Worm (Caenorhabditis elegans): ENCODE measurements around the gene col-171.

Gene col-171

ce11 chrX:6286154-6286553 lies 47.9 kb upstream of the col-171 start (continued):
- peak in 1 of 2 experiments; percentile 17 for TF ChIP-seq mdl-1 (tag; optimal IDR thresholded peaks at IDR 0.05)
- no peak for TF ChIP-seq nhr-76 (tag; optimal IDR thresholded peaks at IDR 0.05)
- TF ChIP-seq ceh-44 (GFP tag; IDR thresholded peaks at IDR 0.05): 0 out of 2 replicates have a peak, but pooled peaks have one; percentile 34
- peak; percentile 73 for TF ChIP-seq mes-2 (tag; optimal IDR thresholded peaks at IDR 0.05; ENCODE audit: poor library complexity, severe bottlenecking)
- peak; percentile 32 for TF ChIP-seq lir-3 (tag; optimal IDR thresholded peaks at IDR 0.05)
- TF ChIP-seq T26A8.4 (GFP tag; IDR thresholded peaks at IDR 0.05): peak; percentile 69
- peak; percentile 77 for TF ChIP-seq arid-1 (GFP tag; conservative IDR thresholded peaks at IDR 0.05)
- TF ChIP-seq nhr-48 (tag; optimal IDR thresholded peaks at IDR 0.05): peak; percentile 65
- peak; percentile 49 for TF ChIP-seq hlh-30 (tag; optimal IDR thresholded peaks at IDR 0.05; ENCODE audit: insufficient read depth)
- peak; percentile 56 for TF ChIP-seq duxl-1 (tag; optimal IDR thresholded peaks at IDR 0.05; ENCODE audit: poor library complexity)
- peak; percentile 87 for TF ChIP-seq F26F4.8 (GFP tag; conservative IDR thresholded peaks at IDR 0.05)
- peak; percentile 81 for TF ChIP-seq aha-1 (tag)
- no peak for TF ChIP-seq ztf-11 (tag; optimal IDR thresholded peaks at IDR 0.05)
- TF ChIP-seq snpc-1.2 (GFP tag; IDR thresholded peaks at IDR 0.05): peak; percentile 89
- 0 out of 2 replicates have a peak, but pooled peaks have one; percentile 44 for TF ChIP-seq ceh-20 (GFP tag; IDR thresholded peaks at IDR 0.05)
- no peak for TF ChIP-seq mxl-2 (GFP tag; conservative IDR thresholded peaks at IDR 0.05)
- TF ChIP-seq F49E8.2 (tag; optimal IDR thresholded peaks at IDR 0.05; ENCODE audit: borderline replicate concordance): peak; percentile 21
- no peak for TF ChIP-seq ztf-7 (tag; optimal IDR thresholded peaks at IDR 0.05)
- TF ChIP-seq gei-8 (GFP tag; optimal IDR thresholded peaks at IDR 0.05): no peak
- TF ChIP-seq pqm-1 (tag; optimal IDR thresholded peaks at IDR 0.05): no peak
- peak; percentile 57; the same call in 1 of the 2 replicates for TF ChIP-seq madf-9 (GFP tag; conservative IDR thresholded peaks at IDR 0.05)
- TF ChIP-seq sdz-12 (GFP tag; optimal IDR thresholded peaks at IDR 0.05): no peak
- peak; percentile 35 for TF ChIP-seq dpl-1 (GFP tag; optimal IDR thresholded peaks at IDR 0.05)
- peak; percentile 86 for TF ChIP-seq vab-7 (GFP tag; IDR thresholded peaks at IDR 0.05)
- TF ChIP-seq Y75B8A.6 (GFP tag; IDR thresholded peaks at IDR 0.05): 0 out of 2 replicates have a peak, but pooled peaks have one; percentile 45
- no peak for TF ChIP-seq set-16 (GFP tag; IDR thresholded peaks at IDR 0.05)
- no peak for TF ChIP-seq lin-39 (tag; optimal IDR thresholded peaks at IDR 0.05)
- no peak for TF ChIP-seq fkh-10 (GFP tag; optimal IDR thresholded peaks at IDR 0.05)
- TF ChIP-seq ama-1 (optimal IDR thresholded peaks at IDR 0.05): no peak
- TF ChIP-seq ceh-32 (tag; optimal IDR thresholded peaks at IDR 0.05; ENCODE audit: poor library complexity): peak; percentile 20
- TF ChIP-seq fos-1 (tag; optimal IDR thresholded peaks at IDR 0.05): no peak
- TF ChIP-seq nhr-102 (tag; optimal IDR thresholded peaks at IDR 0.05): peak; percentile 72
- TF ChIP-seq dmd-9 (GFP tag; IDR thresholded peaks at IDR 0.05): no peak
- TF ChIP-seq mxl-3 (GFP tag; optimal IDR thresholded peaks at IDR 0.05): peak; percentile 18
- TF ChIP-seq nhr-237 (tag; optimal IDR thresholded peaks at IDR 0.05): no peak
- TF ChIP-seq F10B5.3 (tag; optimal IDR thresholded peaks at IDR 0.05): no peak
- peak; percentile 50 for TF ChIP-seq T20F7.1 (GFP tag; optimal IDR thresholded peaks at IDR 0.05)
- peak; percentile 97 for TF ChIP-seq lim-7 (GFP tag; IDR thresholded peaks at IDR 0.05)
- peak; percentile 40; the same call in 1 of the 2 replicates for TF ChIP-seq mdt-29 (GFP tag; IDR thresholded peaks at IDR 0.05)
- TF ChIP-seq dmd-8 (GFP tag; IDR thresholded peaks at IDR 0.05): peak; percentile 85
- TF ChIP-seq jun-1 (tag; optimal IDR thresholded peaks at IDR 0.05): no peak
- TF ChIP-seq ctbp-1 (GFP tag; IDR thresholded peaks at IDR 0.05): peak; percentile 78
- TF ChIP-seq hif-1 (tag; optimal IDR thresholded peaks at IDR 0.05): no peak
- TF ChIP-seq spr-1 (tag; optimal IDR thresholded peaks at IDR 0.05): peak; percentile 46
- no peak for TF ChIP-seq zip-11 (GFP tag; IDR thresholded peaks at IDR 0.05)
- TF ChIP-seq hmg-1.1 (GFP tag; IDR thresholded peaks at IDR 0.05): peak; percentile 25; the same call in 1 of the 2 replicates
- no peak for TF ChIP-seq ceh-82 (tag; optimal IDR thresholded peaks at IDR 0.05)
- TF ChIP-seq nhr-10 (tag; optimal IDR thresholded peaks at IDR 0.05): no peak
- TF ChIP-seq mep-1 (tag; optimal IDR thresholded peaks at IDR 0.05): no peak
- 0 out of 2 replicates have a peak, but pooled peaks have one; percentile 15 for TF ChIP-seq lin-29 (GFP tag; IDR thresholded peaks at IDR 0.05)
- 0 out of 2 replicates have a peak, but pooled peaks have one; percentile 8 for TF ChIP-seq saeg-2 (GFP tag; IDR thresholded peaks at IDR 0.05)

Measured in whole organism, L4 larva.